Worm (Caenorhabditis elegans) whole organism, L2 larva: ENCODE results near the gene islo-1.

Experiments used
- F13H6.1 ChIP-seq: sonication (generic microtip); optimal IDR thresholded peaks from 2 replicates; lab custom pipeline; 2016; ENCODE audit warnings: missing genetic modification characterization, missing compliant biosample characterization
- egl-27 ChIP-seq: sonication (generic microtip); optimal IDR thresholded peaks from 3 replicates; lab custom pipeline; 2017; ENCODE audit warnings: missing biosample characterization, missing genetic modification reagents, missing genetic modification characterization
- nhr-11 ChIP-seq: fragments of 150-350 bp; optimal IDR thresholded peaks from 2 replicates; lab custom pipeline; 2014; ENCODE audit warnings: missing biosample characterization, missing genetic modification characterization
- nhr-23 ChIP-seq: fragments of 150-350 bp; optimal IDR thresholded peaks from 2 replicates; lab custom pipeline; 2014; ENCODE audit warnings: missing biosample characterization, missing genetic modification reagents, missing genetic modification characterization
- nhr-25 ChIP-seq: fragments of 150-350 bp; sonication (generic microtip); optimal IDR thresholded peaks from 3 replicates; lab custom pipeline; 2014; ENCODE audit warnings: missing biosample characterization, missing genetic modification characterization
- nhr-77 ChIP-seq: fragments of 150-350 bp; optimal IDR thresholded peaks from 2 replicates; lab custom pipeline; 2014; ENCODE audit warnings: missing biosample characterization, missing genetic modification characterization

DNA sequence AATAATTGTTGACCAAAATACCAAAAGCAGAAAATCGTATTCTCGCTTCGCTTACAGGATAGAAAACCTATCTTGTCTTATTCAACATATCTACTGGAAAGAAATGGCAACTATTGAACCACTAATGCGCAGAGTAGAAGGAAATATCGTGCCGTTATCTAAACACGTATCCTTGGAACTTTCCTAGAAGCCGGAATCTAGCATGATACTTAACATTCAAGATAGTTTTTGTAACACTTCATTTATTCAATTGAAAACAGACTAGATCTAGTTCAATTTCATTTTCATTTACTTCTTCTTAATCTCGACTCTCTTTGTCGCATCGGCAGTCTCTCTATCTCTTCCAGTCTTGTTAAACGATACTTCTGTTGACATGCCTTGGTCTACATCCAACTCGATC, 18.8 kb downstream of the islo-1 start:
- TF ChIP-seq nhr-11, result no peak
- no peak for TF ChIP-seq nhr-77
- no peak for TF ChIP-seq nhr-23 (tag; lab: Kevin White, UChicago)
- TF ChIP-seq F13H6.1, result no peak
- TF ChIP-seq egl-27 (tag; lab: Kevin White, UChicago), result no peak
- TF ChIP-seq nhr-25 (tag; lab: Kevin White, UChicago), result no peak
